Worm (Caenorhabditis elegans) whole organism, mixed stage, embryonic: Measurements from ENCODE around the gene F46C5.2.
A peak's percentile ranks its signal among the peaks of the same experiment; 100 is the strongest.

Experiments used
- elt-3 ChIP-seq: fragments of 150-350 bp; optimal IDR thresholded peaks from 2 replicates; lab custom pipeline; 2014; ENCODE audit warnings: missing biosample characterization, missing genetic modification characterization
- ham-2 ChIP-seq: fragments of 200-800 bp; sonication (Bioruptor generic); optimal IDR thresholded peaks from 2 replicates; lab custom pipeline; 2018; ENCODE audit warnings: mild to moderate bottlenecking, missing genetic modification characterization, missing compliant biosample characterization
- nhr-12 ChIP-seq: fragments of 150-350 bp; optimal IDR thresholded peaks from 2 replicates; lab custom pipeline; 2014; ENCODE audit warnings: missing biosample characterization, missing genetic modification characterization
- nhr-237 ChIP-seq: fragments of 150-350 bp; optimal IDR thresholded peaks from 2 replicates; lab custom pipeline; 2014; ENCODE audit warnings: missing biosample characterization, missing genetic modification characterization
- pha-4 ChIP-seq: fragments of 150-350 bp; optimal IDR thresholded peaks from 2 replicates; lab custom pipeline; 2018; ENCODE audit warnings: missing biosample characterization, missing genetic modification reagents, missing genetic modification characterization
- snpc-4 ChIP-seq: fragments of 150-350 bp; optimal IDR thresholded peaks from 2 replicates; lab custom pipeline; 2014; ENCODE audit warnings: missing biosample characterization, missing genetic modification characterization
- unc-39 ChIP-seq: fragments of 150-350 bp; optimal IDR thresholded peaks from 2 replicates; lab custom pipeline; 2014; ENCODE audit warnings: missing biosample characterization, missing genetic modification characterization
- unc-62 ChIP-seq: fragments of 150-350 bp; optimal IDR thresholded peaks from 2 replicates; lab custom pipeline; 2014; ENCODE audit warnings: missing biosample characterization, missing genetic modification reagents, missing genetic modification characterization
- zip-8 ChIP-seq: fragments of 150-350 bp; optimal IDR thresholded peaks from 2 replicates; lab custom pipeline; 2014; ENCODE audit warnings: missing biosample characterization, missing genetic modification characterization

- no peak for TF ChIP-seq zip-8
- TF ChIP-seq nhr-12 (tag; lab: Kevin White, UChicago), result no peak
- no peak for TF ChIP-seq pha-4
- TF ChIP-seq unc-62 (GFP tag; lab: Kevin White, UChicago), result peak; percentile 12
- TF ChIP-seq ham-2 (GFP tag; lab: Kevin White, UChicago), result peak; percentile 75
- no peak for TF ChIP-seq unc-39 (tag; lab: Kevin White, UChicago)
- no peak for TF ChIP-seq elt-3
- no peak for TF ChIP-seq nhr-237 (tag; lab: Kevin White, UChicago)
- no peak for TF ChIP-seq snpc-4
These were observed 27.4 kb upstream of the F46C5.2 start for ce11 chrII:8856524-8856923.
